Worm (Caenorhabditis elegans): ENCODE data around the gene T24D5.1.

DNA sequence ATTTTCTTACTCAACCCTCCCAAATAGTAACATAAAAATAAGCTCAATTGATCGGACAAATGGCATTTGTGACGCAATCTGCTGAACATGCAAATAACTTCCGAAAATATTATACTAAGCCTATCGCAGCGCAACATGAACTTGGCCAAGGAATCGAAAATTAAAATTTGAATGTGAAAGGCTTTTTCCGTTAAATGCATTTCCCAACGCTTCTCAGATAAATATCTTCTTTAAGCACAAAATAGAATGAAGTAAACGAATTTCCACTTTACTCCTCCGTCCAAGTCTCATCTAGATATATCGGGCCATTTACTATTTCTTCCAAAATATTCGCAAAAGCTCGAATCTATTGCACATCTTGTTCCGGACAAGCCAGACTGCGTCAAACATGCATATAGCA lies 25.5 kb upstream of the T24D5.1 start:
- no peak for TF ChIP-seq nfyb-1 (GFP tag; IDR thresholded peaks at IDR 0.05)
- no peak for TF ChIP-seq pha-4 (tag; optimal IDR thresholded peaks at IDR 0.05)
- TF ChIP-seq snpc-4 (GFP tag; optimal IDR thresholded peaks at IDR 0.05) = no peak
- TF ChIP-seq snpc-4 (tag; optimal IDR thresholded peaks at IDR 0.05) = no peak

All from whole organism, young adult.